Worm (Caenorhabditis elegans) whole organism, L3 larva: Measurements from ENCODE around the gene F40G12.11.

ENCODE experiments used
- ZK546.5 ChIP-seq: sonication (generic microtip); optimal IDR thresholded peaks from 2 replicates; lab custom pipeline; 2017; ENCODE audit warnings: missing biosample characterization, missing genetic modification characterization
- aly-2 ChIP-seq: fragments of 150-350 bp; optimal IDR thresholded peaks from 2 replicates; lab custom pipeline; 2014; ENCODE audit warnings: missing biosample characterization, missing genetic modification characterization
- ama-1 ChIP-seq: fragments of 150-350 bp; optimal IDR thresholded peaks from 2 replicates; lab custom pipeline; 2018
- ceh-16 ChIP-seq: sonication (generic microtip); optimal IDR thresholded peaks from 2 replicates; lab custom pipeline; 2017; ENCODE audit warnings: missing biosample characterization, missing genetic modification characterization
- ceh-82 ChIP-seq: fragments of 150-350 bp; optimal IDR thresholded peaks from 2 replicates; lab custom pipeline; 2014; ENCODE audit warnings: missing biosample characterization, missing genetic modification characterization
- ceh-9 ChIP-seq: sonication (generic microtip); optimal IDR thresholded peaks from 2 replicates; lab custom pipeline; 2018; ENCODE audit warnings: missing biosample characterization, missing genetic modification characterization
- daf-12 ChIP-seq: fragments of 150-350 bp; optimal IDR thresholded peaks from 2 replicates; lab custom pipeline; 2014; ENCODE audit warnings: missing biosample characterization, missing genetic modification reagents, missing genetic modification characterization
- egl-27 ChIP-seq: sonication (generic microtip); optimal IDR thresholded peaks from 4 replicates; lab custom pipeline; 2017; ENCODE audit warnings: missing biosample characterization, missing genetic modification reagents, missing genetic modification characterization
- egl-5 ChIP-seq: fragments of 150-350 bp; optimal IDR thresholded peaks from 2 replicates; lab custom pipeline; 2017; ENCODE audit warnings: missing biosample characterization, missing genetic modification reagents, missing genetic modification characterization, inconsistent platforms
- elt-1 ChIP-seq: fragments of 150-350 bp; optimal IDR thresholded peaks from 2 replicates; lab custom pipeline; 2014; ENCODE audit warnings: missing biosample characterization, missing genetic modification characterization
- elt-3 ChIP-seq, 3 experiments: fragments of 150-350 bp in 1 of 3; sonication (generic microtip) in 2 of 3; optimal IDR thresholded peaks; 2 replicates in 2 of 3; 4 replicates in 1 of 3; lab custom pipeline; 2014 to 2017; ENCODE audit warnings: missing biosample characterization in 3 of 3, missing genetic modification characterization in 3 of 3
- eor-1 ChIP-seq, 2 experiments: fragments of 150-350 bp; optimal IDR thresholded peaks; 2 replicates each; lab custom pipeline; 2014 to 2018; ENCODE audit warnings: missing biosample characterization in 2 of 2, missing genetic modification characterization in 2 of 2
- fkh-10 ChIP-seq: sonication (generic microtip); optimal IDR thresholded peaks from 2 replicates; lab custom pipeline; 2017; ENCODE audit warnings: missing biosample characterization, missing genetic modification reagents, missing genetic modification characterization
- fkh-2 ChIP-seq: fragments of 150-350 bp; optimal IDR thresholded peaks from 2 replicates; lab custom pipeline; 2014; ENCODE audit warnings: missing biosample characterization, missing genetic modification reagents, missing genetic modification characterization
- fos-1 ChIP-seq: fragments of 150-350 bp; optimal IDR thresholded peaks from 2 replicates; lab custom pipeline; 2014; ENCODE audit warnings: missing biosample characterization, missing genetic modification characterization
- hmg-11 ChIP-seq: sonication (generic microtip); optimal IDR thresholded peaks from 2 replicates; lab custom pipeline; 2016; ENCODE audit warnings: missing genetic modification characterization, missing compliant biosample characterization
- jun-1 ChIP-seq: fragments of 150-350 bp; optimal IDR thresholded peaks from 2 replicates; lab custom pipeline; 2014; ENCODE audit warnings: missing biosample characterization, missing genetic modification reagents, missing genetic modification characterization
- lsy-12 ChIP-seq: sonication (generic microtip); optimal IDR thresholded peaks from 2 replicates; lab custom pipeline; 2016; ENCODE audit warnings: mild to moderate bottlenecking, missing genetic modification characterization, missing compliant biosample characterization
- mdl-1 ChIP-seq: fragments of 150-350 bp; optimal IDR thresholded peaks from 2 replicates; lab custom pipeline; 2014; ENCODE audit warnings: missing biosample characterization, missing genetic modification characterization
- mml-1 ChIP-seq: fragments of 150-350 bp; sonication (generic microtip); optimal IDR thresholded peaks from 3 replicates; lab custom pipeline; 2014; ENCODE audit warnings: missing biosample characterization, missing genetic modification characterization
- nfya-1 ChIP-seq: sonication (generic microtip); optimal IDR thresholded peaks from 2 replicates; lab custom pipeline; 2017; ENCODE audit warnings: missing genetic modification characterization, mild to moderate bottlenecking, missing compliant biosample characterization, antibody characterized with exemption, moderate library complexity; ENCODE audit not compliant: insufficient read depth
- nhr-11 ChIP-seq: fragments of 150-350 bp; optimal IDR thresholded peaks from 2 replicates; lab custom pipeline; 2014; ENCODE audit warnings: missing biosample characterization, missing genetic modification characterization
- nhr-23 ChIP-seq: fragments of 150-350 bp; optimal IDR thresholded peaks from 2 replicates; lab custom pipeline; 2014; ENCODE audit warnings: missing biosample characterization, missing genetic modification reagents, missing genetic modification characterization
- nhr-237 ChIP-seq: fragments of 150-350 bp; optimal IDR thresholded peaks from 2 replicates; lab custom pipeline; 2014; ENCODE audit warnings: missing biosample characterization, missing genetic modification characterization
- nhr-25 ChIP-seq: sonication (generic microtip); optimal IDR thresholded peaks from 2 replicates; lab custom pipeline; 2017; ENCODE audit warnings: missing biosample characterization, missing genetic modification characterization
- nhr-28 ChIP-seq: fragments of 150-350 bp; optimal IDR thresholded peaks from 2 replicates; lab custom pipeline; 2014; ENCODE audit warnings: missing biosample characterization, missing genetic modification characterization
- nhr-43 ChIP-seq: sonication (generic microtip); optimal IDR thresholded peaks from 2 replicates; lab custom pipeline; 2016; ENCODE audit warnings: mild to moderate bottlenecking, missing genetic modification characterization, missing compliant biosample characterization; ENCODE audit not compliant: poor library complexity, severe bottlenecking
- nhr-67 ChIP-seq: fragments of 150-350 bp; optimal IDR thresholded peaks from 2 replicates; lab custom pipeline; 2014; ENCODE audit warnings: missing biosample characterization, missing genetic modification characterization
- nhr-77 ChIP-seq: fragments of 150-350 bp; optimal IDR thresholded peaks from 2 replicates; lab custom pipeline; 2014; ENCODE audit warnings: missing biosample characterization, missing genetic modification characterization
- pha-4 ChIP-seq: fragments of 150-350 bp; optimal IDR thresholded peaks from 2 replicates; lab custom pipeline; 2014; ENCODE audit warnings: missing biosample characterization, missing genetic modification reagents, missing genetic modification characterization
- pqm-1 ChIP-seq: fragments of 150-350 bp; optimal IDR thresholded peaks from 2 replicates; lab custom pipeline; 2017; ENCODE audit warnings: missing biosample characterization, missing genetic modification characterization, inconsistent platforms
- sea-2 ChIP-seq: fragments of 150-350 bp; sonication (generic microtip); optimal IDR thresholded peaks from 4 replicates; lab custom pipeline; 2014; ENCODE audit warnings: missing biosample characterization, missing genetic modification reagents, missing genetic modification characterization
- skn-1 ChIP-seq: fragments of 150-350 bp; optimal IDR thresholded peaks from 2 replicates; lab custom pipeline; 2014; ENCODE audit warnings: missing biosample characterization, missing genetic modification characterization
- tbx-2 ChIP-seq: sonication (generic microtip); optimal IDR thresholded peaks from 2 replicates; lab custom pipeline; 2016; ENCODE audit warnings: mild to moderate bottlenecking, missing genetic modification characterization, missing compliant biosample characterization
- unc-39 ChIP-seq: sonication (generic microtip); optimal IDR thresholded peaks from 4 replicates; lab custom pipeline; 2017; ENCODE audit warnings: missing biosample characterization, missing genetic modification characterization
- unc-62 ChIP-seq: fragments of 150-350 bp; sonication (generic microtip); optimal IDR thresholded peaks from 4 replicates; lab custom pipeline; 2014; ENCODE audit warnings: missing biosample characterization, missing genetic modification reagents, missing genetic modification characterization
- ztf-4 ChIP-seq: fragments of 150-350 bp; optimal IDR thresholded peaks from 2 replicates; lab custom pipeline; 2014; ENCODE audit warnings: missing biosample characterization, missing genetic modification characterization

F40G12.11 gene

DNA sequence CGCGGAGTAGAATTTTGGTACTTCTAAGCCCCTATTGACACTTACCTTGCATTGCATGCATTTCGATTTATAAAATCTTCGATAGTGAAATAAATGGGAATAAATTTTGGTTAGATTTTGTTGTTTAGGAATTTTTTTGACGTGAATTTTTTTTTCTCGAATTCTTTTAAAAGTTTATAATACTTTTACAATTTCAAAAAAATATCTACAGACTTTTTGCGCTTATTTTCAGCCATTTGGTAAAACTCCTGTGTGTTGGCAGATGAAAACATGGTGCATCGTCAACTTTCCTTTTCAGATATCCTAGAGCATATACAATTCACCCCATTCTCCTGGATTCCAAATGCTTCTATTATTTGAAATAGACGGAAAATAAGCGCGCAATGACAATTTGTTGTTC, 4.7 kb downstream of the F40G12.11 start, which contains the start of gene F14D7.18:
Gene F14D7.18, minus strand, starts transcription at position 101 of the 400 bp plus-strand sequence.
- TF ChIP-seq nhr-43 (tag; lab: Kevin White, UChicago) (no peak), sea-2 (GFP tag; lab: Kevin White, UChicago) (no peak), ceh-9 (no peak), unc-62 (GFP tag; lab: Kevin White, UChicago) (no peak), tbx-2 (tag; lab: Kevin White, UChicago) (no peak), pqm-1 (tag; lab: Kevin White, UChicago) (no peak), nhr-23 (tag; lab: Kevin White, UChicago) (no peak), aly-2 (tag; lab: Kevin White, UChicago) (no peak), nhr-28 (tag; lab: Kevin White, UChicago) (no peak), ama-1 (lab: Kevin White, UChicago) (no peak), nhr-25 (tag; lab: Kevin White, UChicago) (no peak), eor-1 (tag; optimal IDR thresholded peaks at IDR 0.05; lab: Kevin White, UChicago) (no peak), nfya-1 (tag; lab: Kevin White, UChicago) (no peak), jun-1 (tag; lab: Kevin White, UChicago) (no peak), egl-5 (no peak), elt-3 (tag; optimal IDR thresholded peaks at IDR 0.05; lab: Kevin White, UChicago) (no peak), unc-39 (no peak), hmg-11 (tag; lab: Kevin White, UChicago) (no peak), nhr-11 (tag; lab: Kevin White, UChicago) (no peak)

DNA sequence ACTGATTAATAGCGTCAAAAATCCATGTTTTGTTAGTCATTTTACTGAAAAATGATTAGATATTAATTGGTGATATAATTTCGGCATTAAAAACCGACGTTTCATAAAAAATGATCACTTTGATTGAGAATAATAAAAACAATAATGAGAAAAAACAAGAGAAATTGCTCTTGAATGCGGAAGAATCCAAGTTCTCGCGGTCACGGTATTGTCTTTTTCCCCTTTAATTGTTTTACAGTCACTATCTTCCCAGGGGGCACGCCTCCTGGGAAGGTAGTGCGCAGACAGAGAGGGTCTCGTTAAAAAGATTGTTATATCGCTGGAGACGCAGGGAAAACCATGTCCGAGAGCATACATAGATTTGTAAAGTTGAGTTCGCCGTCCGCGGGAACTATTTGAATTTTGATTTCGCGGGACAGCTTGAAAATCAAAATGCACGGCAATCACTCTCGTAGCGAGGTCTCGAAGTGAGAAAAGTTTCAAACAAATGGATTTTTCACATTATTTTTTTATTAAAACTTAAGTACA, 7.8 kb downstream of the F40G12.11 start, which contains the start of gene F14D7.2:
Gene F14D7.2, minus strand, starts transcription at position 51 of the 528 bp plus-strand sequence.
- TF ChIP-seq mml-1 (tag; lab: Kevin White, UChicago) (no peak), egl-27 (tag; lab: Kevin White, UChicago) (no peak), fkh-2 (no peak), nhr-77 (no peak), nhr-43 (tag; lab: Kevin White, UChicago) (no peak), lsy-12 (tag; lab: Kevin White, UChicago) (no peak), ceh-16 (tag; lab: Kevin White, UChicago) (no peak), daf-12 (no peak), egl-5 (no peak), aly-2 (tag; lab: Kevin White, UChicago) (no peak), nhr-237 (tag; lab: Kevin White, UChicago) (no peak), ceh-9 (no peak), mdl-1 (tag; lab: Kevin White, UChicago) (no peak), ama-1 (lab: Kevin White, UChicago) (no peak)
- TF ChIP-seq, all 47 proteins: peak for 0

DNA sequence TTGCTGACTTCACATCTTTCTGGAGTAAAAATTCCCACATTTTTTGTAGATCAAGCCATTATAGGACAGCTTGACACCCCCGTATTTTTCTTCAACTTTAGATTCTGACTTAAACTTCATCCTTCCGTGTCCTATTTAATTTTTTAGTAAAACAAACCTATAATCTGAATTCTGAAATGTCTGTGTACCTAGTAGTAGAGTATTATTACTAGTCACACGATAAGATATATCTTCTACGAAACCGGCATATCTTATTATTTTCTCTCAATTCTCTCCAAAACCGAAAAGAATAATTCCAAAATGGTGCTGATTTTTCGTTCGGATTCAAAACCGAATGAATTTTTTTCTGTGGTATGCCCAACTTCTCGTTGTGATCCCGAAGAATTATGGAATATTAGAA, 8.4 kb downstream of the F40G12.11 start, which contains the start of gene F14D7.9:
Gene F14D7.9, plus strand, starts transcription at position 301 of the 400 bp plus-strand sequence.
- no peak for TF ChIP-seq tbx-2 (tag; lab: Kevin White, UChicago)
- TF ChIP-seq ceh-9 = no peak
- TF ChIP-seq aly-2 (tag; lab: Kevin White, UChicago) = no peak
- TF ChIP-seq fkh-2 = no peak
- no peak for TF ChIP-seq skn-1 (tag; lab: Kevin White, UChicago)
- no peak for TF ChIP-seq ama-1 (lab: Kevin White, UChicago)

DNA sequence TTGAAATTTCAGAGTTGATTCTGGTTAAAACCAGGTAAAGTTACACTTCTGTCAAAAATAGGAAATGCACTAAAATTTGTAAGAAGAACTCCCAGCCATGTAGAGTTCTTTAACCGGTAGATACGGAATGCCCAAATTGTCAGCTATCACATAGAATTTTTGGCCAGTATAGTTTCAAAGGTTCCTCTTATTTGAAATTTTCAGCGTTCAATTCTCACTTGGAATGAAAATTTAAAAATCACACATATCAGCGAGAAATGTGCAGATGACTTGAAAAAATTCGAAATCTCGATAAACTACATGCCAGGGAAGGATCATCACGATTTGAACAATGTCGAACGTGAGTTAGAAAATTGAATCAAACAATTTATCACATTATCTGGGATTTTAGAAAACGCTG, 10.5 kb downstream of the F40G12.11 start, which contains the start of gene F14D7.3:
Gene F14D7.3, plus strand, starts transcription at position 301 of the 400 bp plus-strand sequence.
- TF ChIP-seq nhr-67 (tag; lab: Kevin White, UChicago) (no peak), fkh-10 (GFP tag; lab: Kevin White, UChicago) (no peak), nhr-23 (tag; lab: Kevin White, UChicago) (no peak), jun-1 (tag; lab: Kevin White, UChicago) (no peak), skn-1 (tag; lab: Kevin White, UChicago) (no peak), fos-1 (tag; lab: Kevin White, UChicago) (no peak)

DNA sequence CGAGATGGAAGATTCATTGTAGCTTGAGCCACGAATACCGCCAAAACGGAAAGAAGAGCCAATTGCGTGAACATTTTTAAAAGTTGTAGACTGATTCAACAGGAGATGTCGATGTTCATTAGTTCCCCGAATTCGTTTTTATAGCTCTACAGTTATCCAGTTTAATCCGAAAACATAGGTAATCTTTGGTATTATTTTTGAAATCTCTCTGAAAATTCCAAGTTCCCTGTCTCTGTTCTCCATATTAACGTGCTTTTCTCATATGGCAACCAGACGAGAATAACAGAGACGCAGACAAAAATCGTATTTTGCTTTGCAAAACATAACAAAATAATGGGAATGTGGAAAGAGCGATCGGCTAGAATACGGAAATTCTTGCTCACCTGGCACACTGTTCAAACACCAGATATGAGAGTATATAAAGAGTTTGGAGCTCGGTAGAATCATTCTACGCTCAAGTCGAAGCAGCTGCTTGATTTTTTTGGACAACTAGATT, 13.6 kb downstream of the F40G12.11 start, which contains the start of the genes spig-3 and F14D7.12:
Gene spig-3, minus strand, starts transcription at position 101 of the 496 bp plus-strand sequence.
Gene F14D7.12, plus strand, starts transcription at position 446 of the 496 bp plus-strand sequence.
- TF ChIP-seq nhr-28 (tag; lab: Kevin White, UChicago) = no peak
- TF ChIP-seq pha-4 (tag; lab: Kevin White, UChicago) = no peak
- no peak for TF ChIP-seq fkh-2
- TF ChIP-seq nhr-11 (tag; lab: Kevin White, UChicago) = no peak
- no peak for TF ChIP-seq elt-1
- no peak for TF ChIP-seq unc-62 (GFP tag; lab: Kevin White, UChicago)
- TF ChIP-seq eor-1 (tag; optimal IDR thresholded peaks at IDR 0.05; lab: Kevin White, UChicago) = no peak
- no peak for TF ChIP-seq ztf-4 (tag; lab: Kevin White, UChicago)
- TF ChIP-seq ceh-82 (tag; lab: Kevin White, UChicago) = no peak
- no peak for TF ChIP-seq nhr-67 (tag; lab: Kevin White, UChicago)
- no peak for TF ChIP-seq ZK546.5 (tag; lab: Kevin White, UChicago)
- TF ChIP-seq aly-2 (tag; lab: Kevin White, UChicago) = no peak
- no peak for TF ChIP-seq ama-1 (lab: Kevin White, UChicago)
- TF ChIP-seq sea-2 (GFP tag; lab: Kevin White, UChicago) = no peak
- no peak for TF ChIP-seq nhr-77
